Worm (Caenorhabditis elegans) whole organism, L4 larva: Measurements from ENCODE around the gene wrt-3.

ENCODE experiments used
- F10B5.3 ChIP-seq: sonication (generic microtip); optimal IDR thresholded peaks from 2 replicates; lab custom pipeline; 2016; ENCODE audit warnings: mild to moderate bottlenecking, missing genetic modification characterization, missing compliant biosample characterization
- F37D6.2 ChIP-seq: sonication (generic microtip); optimal IDR thresholded peaks from 2 replicates; lab custom pipeline; 2016; ENCODE audit warnings: mild to moderate bottlenecking, missing genetic modification characterization, missing compliant biosample characterization
- F44E2.7 ChIP-seq: fragments of 200-800 bp; sonication (Bioruptor generic); IDR thresholded peaks from 2 replicates; pipeline ENCODE4 v2.1.2; 2022; ENCODE audit warnings: missing genetic modification characterization, missing compliant biosample characterization
- T26A8.4 ChIP-seq: fragments of 200-800 bp; sonication (Bioruptor generic); IDR thresholded peaks from 2 replicates; pipeline ENCODE4 v1.3.6; 2022; ENCODE audit warnings: missing genetic modification characterization, missing compliant biosample characterization
- Y105C5A.15 ChIP-seq: fragments of 200-800 bp; sonication (Bioruptor generic); IDR thresholded peaks from 2 replicates; pipeline ENCODE4 v1.3.6; 2022; ENCODE audit warnings: missing genetic modification characterization, missing compliant biosample characterization
- Y5F2A.4 ChIP-seq: fragments of 200-800 bp; sonication (Bioruptor generic); optimal IDR thresholded peaks from 2 replicates; lab custom pipeline; 2018; ENCODE audit warnings: mild to moderate bottlenecking, missing genetic modification characterization, missing compliant biosample characterization
- ZK546.5 ChIP-seq, 2 experiments: sonication (generic microtip); optimal IDR thresholded peaks; 2 replicates each; lab custom pipeline; 2017; ENCODE audit warnings: missing biosample characterization in 2 of 2, missing genetic modification characterization in 2 of 2
- aha-1 ChIP-seq: fragments of 150-350 bp; peaks from one replicate; lab custom pipeline; 2014; ENCODE audit warnings: missing biosample characterization, missing genetic modification characterization
- attf-4 ChIP-seq: sonication (generic microtip); optimal IDR thresholded peaks from 3 replicates; lab custom pipeline; 2017; ENCODE audit warnings: missing biosample characterization, missing genetic modification characterization
- ceh-28 ChIP-seq: fragments of 150-350 bp; optimal IDR thresholded peaks from 2 replicates; lab custom pipeline; 2014; ENCODE audit warnings: missing biosample characterization, missing genetic modification reagents, missing genetic modification characterization
- ceh-32 ChIP-seq: sonication (generic microtip); optimal IDR thresholded peaks from 2 replicates; lab custom pipeline; 2016; ENCODE audit warnings: mild to moderate bottlenecking, missing genetic modification characterization, missing compliant biosample characterization; ENCODE audit not compliant: poor library complexity
- ceh-44 ChIP-seq: fragments of 200-800 bp; sonication (Bioruptor generic); IDR thresholded peaks from 2 replicates; pipeline ENCODE4 v1.3.6; 2022; ENCODE audit warnings: missing genetic modification reagents, missing genetic modification characterization, missing compliant biosample characterization
- ceh-82 ChIP-seq: sonication (generic microtip); optimal IDR thresholded peaks from 2 replicates; lab custom pipeline; 2017; ENCODE audit warnings: missing biosample characterization, missing genetic modification characterization
- ces-1 ChIP-seq: fragments of 150-350 bp; sonication (generic microtip); optimal IDR thresholded peaks from 4 replicates; lab custom pipeline; 2014; ENCODE audit warnings: missing biosample characterization, missing genetic modification reagents, missing genetic modification characterization
- cey-2 ChIP-seq: sonication (generic microtip); optimal IDR thresholded peaks from 3 replicates; lab custom pipeline; 2017; ENCODE audit warnings: missing genetic modification characterization, mild to moderate bottlenecking, missing compliant biosample characterization, antibody characterized with exemption, borderline replicate concordance; ENCODE audit not compliant: insufficient read depth
- ctbp-1 ChIP-seq: fragments of 200-800 bp; sonication (Bioruptor generic); IDR thresholded peaks from 2 replicates; pipeline ENCODE4 v1.3.6; 2022; ENCODE audit warnings: missing genetic modification reagents, missing genetic modification characterization, missing compliant biosample characterization
- daf-16 ChIP-seq, 3 experiments: sonication (generic microtip); optimal IDR thresholded peaks; 2 replicates each; lab custom pipeline; 2016 to 2017; ENCODE audit warnings: missing genetic modification characterization in 3 of 3, missing genetic modification reagents in 3 of 3, mild to moderate bottlenecking in 2 of 3, missing compliant biosample characterization in 2 of 3, missing biosample characterization in 1 of 3, moderate library complexity in 1 of 3
- daf-8 ChIP-seq: fragments of 200-800 bp; sonication (Bioruptor generic); IDR thresholded peaks from 2 replicates; pipeline ENCODE4 v1.3.6; 2022; ENCODE audit warnings: missing genetic modification characterization, missing compliant biosample characterization
- dmd-6 ChIP-seq: fragments of 200-800 bp; sonication (Bioruptor generic); IDR thresholded peaks from 2 replicates; pipeline ENCODE4 v1.3.6; 2022; ENCODE audit warnings: missing genetic modification reagents, missing genetic modification characterization, missing compliant biosample characterization
- dmd-8 ChIP-seq: fragments of 200-800 bp; sonication (Bioruptor generic); IDR thresholded peaks from 2 replicates; pipeline ENCODE4 v1.3.6; 2022; ENCODE audit warnings: missing genetic modification characterization, missing compliant biosample characterization
- dve-1 ChIP-seq: sonication (generic microtip); optimal IDR thresholded peaks from 2 replicates; lab custom pipeline; 2017; ENCODE audit warnings: antibody characterized with exemption, mild to moderate bottlenecking, missing genetic modification characterization, missing compliant biosample characterization; ENCODE audit not compliant: insufficient read depth
- egl-27 ChIP-seq: sonication (generic microtip); optimal IDR thresholded peaks from 3 replicates; lab custom pipeline; 2017; ENCODE audit warnings: missing biosample characterization, missing genetic modification reagents, missing genetic modification characterization
- hlh-11 ChIP-seq: fragments of 200-800 bp; sonication (Bioruptor generic); optimal IDR thresholded peaks from 2 replicates; lab custom pipeline; 2018; ENCODE audit warnings: mild to moderate bottlenecking, missing genetic modification characterization, missing compliant biosample characterization
- hlh-30 ChIP-seq: sonication (generic microtip); optimal IDR thresholded peaks from 2 replicates; lab custom pipeline; 2017; ENCODE audit warnings: antibody characterized with exemption, mild to moderate bottlenecking, missing genetic modification characterization, missing compliant biosample characterization; ENCODE audit not compliant: insufficient read depth
- jun-1 ChIP-seq: fragments of 150-350 bp; optimal IDR thresholded peaks from 2 replicates; lab custom pipeline; 2014; ENCODE audit warnings: missing biosample characterization, missing genetic modification reagents, missing genetic modification characterization
- lim-7 ChIP-seq: fragments of 200-800 bp; sonication (Bioruptor generic); IDR thresholded peaks from 2 replicates; pipeline ENCODE4 v1.3.6; 2022; ENCODE audit warnings: missing genetic modification characterization, missing compliant biosample characterization
- lin-1 ChIP-seq: fragments of 200-800 bp; sonication (Bioruptor generic); IDR thresholded peaks from 2 replicates; pipeline ENCODE4 v1.3.6; 2022; ENCODE audit warnings: missing genetic modification reagents, missing genetic modification characterization, missing compliant biosample characterization
- lin-29 ChIP-seq: fragments of 200-800 bp; sonication (Bioruptor generic); IDR thresholded peaks from 2 replicates; pipeline ENCODE4 v1.3.6; 2022; ENCODE audit warnings: missing genetic modification reagents, missing genetic modification characterization, missing compliant biosample characterization
- lin-38 ChIP-seq: fragments of 200-800 bp; sonication (Bioruptor generic); IDR thresholded peaks from 2 replicates; pipeline ENCODE4 v1.3.6; 2022; ENCODE audit warnings: missing genetic modification reagents, missing genetic modification characterization, missing compliant biosample characterization
- lsy-2 ChIP-seq, 2 experiments: fragments of 150-350 bp in 1 of 2; sonication (generic microtip) in 1 of 2; optimal IDR thresholded peaks; 2 replicates each; lab custom pipeline; 2014 to 2017; ENCODE audit warnings: missing biosample characterization in 2 of 2, missing genetic modification characterization in 2 of 2
- madf-9 ChIP-seq: fragments of 200-800 bp; sonication (Bioruptor generic); conservative IDR thresholded peaks from 2 replicates; pipeline ENCODE4 v1.3.6; 2022; ENCODE audit warnings: missing genetic modification reagents, missing genetic modification characterization, missing compliant biosample characterization
- mdl-1 ChIP-seq, 2 experiments: fragments of 150-350 bp in 1 of 2; sonication (generic microtip) in 1 of 2; optimal IDR thresholded peaks; 2 replicates each; lab custom pipeline; 2014 to 2017; ENCODE audit warnings: missing biosample characterization in 2 of 2, missing genetic modification characterization in 2 of 2
- mes-2 ChIP-seq: sonication (generic microtip); optimal IDR thresholded peaks from 2 replicates; lab custom pipeline; 2016; ENCODE audit warnings: missing genotype, mild to moderate bottlenecking, missing genetic modification characterization, missing compliant biosample characterization; ENCODE audit not compliant: poor library complexity, severe bottlenecking
- nhr-102 ChIP-seq: sonication (generic microtip); optimal IDR thresholded peaks from 2 replicates; lab custom pipeline; 2016; ENCODE audit warnings: mild to moderate bottlenecking, missing genetic modification characterization, moderate library complexity, missing compliant biosample characterization
- nhr-41 ChIP-seq: fragments of 200-800 bp; sonication (Bioruptor generic); IDR thresholded peaks from 2 replicates; pipeline ENCODE4 v1.3.6; 2022; ENCODE audit warnings: missing genetic modification reagents, missing genetic modification characterization, missing compliant biosample characterization
- nhr-48 ChIP-seq: sonication (generic microtip); optimal IDR thresholded peaks from 2 replicates; lab custom pipeline; 2016; ENCODE audit warnings: mild to moderate bottlenecking, missing genetic modification characterization, missing compliant biosample characterization
- nhr-76 ChIP-seq: fragments of 150-350 bp; optimal IDR thresholded peaks from 2 replicates; lab custom pipeline; 2014; ENCODE audit warnings: missing biosample characterization, missing genetic modification characterization
- php-3 ChIP-seq: fragments of 200-800 bp; sonication (Bioruptor generic); IDR thresholded peaks from 2 replicates; pipeline ENCODE4 v1.3.6; 2022; ENCODE audit warnings: missing genetic modification reagents, missing genetic modification characterization, missing compliant biosample characterization
- pqm-1 ChIP-seq: sonication (generic microtip); optimal IDR thresholded peaks from 2 replicates; lab custom pipeline; 2017; ENCODE audit warnings: missing biosample characterization, missing genetic modification characterization
- snpc-1.2 ChIP-seq: fragments of 200-800 bp; sonication (Bioruptor generic); IDR thresholded peaks from 2 replicates; pipeline ENCODE4 v1.3.6; 2022; ENCODE audit warnings: missing genetic modification reagents, missing genetic modification characterization, missing compliant biosample characterization
- snpc-4 ChIP-seq: fragments of 150-350 bp; optimal IDR thresholded peaks from 2 replicates; lab custom pipeline; 2014; ENCODE audit warnings: missing biosample characterization, missing genetic modification characterization
- zag-1 ChIP-seq: fragments of 150-350 bp; optimal IDR thresholded peaks from 2 replicates; lab custom pipeline; 2014; ENCODE audit warnings: missing biosample characterization, missing genetic modification characterization
- zip-11 ChIP-seq: fragments of 200-800 bp; sonication (Bioruptor generic); IDR thresholded peaks from 2 replicates; pipeline ENCODE4 v1.3.6; 2022; ENCODE audit warnings: missing genetic modification characterization, missing compliant biosample characterization
- ztf-11 ChIP-seq: fragments of 150-350 bp; optimal IDR thresholded peaks from 2 replicates; lab custom pipeline; 2014; ENCODE audit warnings: missing biosample characterization, missing genetic modification characterization

The wrt-3 gene

ce11 chrIV:9513360-9513777 is 36.1 kb upstream of the wrt-3 start (continued):
- TF ChIP-seq lin-1 (GFP tag; lab: Robert Waterston, UW) (no peak; the same call in 1 of the 2 replicates), attf-4 (tag; lab: Kevin White, UChicago) (no peak), T26A8.4 (GFP tag; lab: Robert Waterston, UW) (no peak), mdl-1 (tag; optimal IDR thresholded peaks at IDR 0.05; lab: Kevin White, UChicago) (peak in 1 of 2 experiments; percentile 72), lin-29 (no peak), lin-38 (peak; percentile 26; the same call in 1 of the 2 replicates), zip-11 (GFP tag; lab: Robert Waterston, UW) (no peak), zag-1 (tag; lab: Kevin White, UChicago) (no peak), ceh-82 (tag; lab: Kevin White, UChicago) (no peak), jun-1 (peak; percentile 9), cey-2 (tag; lab: Kevin White, UChicago) (no peak)

- TF ChIP-seq nhr-48 (tag; lab: Kevin White, UChicago) (no peak), hlh-30 (tag; lab: Kevin White, UChicago) (peak; percentile 58)
Observed at ce11 chrIV:9512836-9513235, 35.6 kb upstream of the wrt-3 start, which contains the start of gene C33A12.3. TSS of gene C33A12.3 (minus strand) at chrIV:9513002.

ce11 chrIV:9511640-9512039 is 34.4 kb upstream of the wrt-3 start:
- TF ChIP-seq hlh-11 (tag; lab: Kevin White, UChicago): peak; percentile 19
- no peak for TF ChIP-seq dmd-6 (GFP tag; lab: Robert Waterston, UW)
- TF ChIP-seq daf-8 (GFP tag; lab: Robert Waterston, UW): no peak
- peak; percentile 2; the same call in 1 of the 2 replicates for TF ChIP-seq lin-38
- no peak for TF ChIP-seq lsy-2 (tag; optimal IDR thresholded peaks at IDR 0.05; lab: Kevin White, UChicago)
- TF ChIP-seq ctbp-1: no peak
- no peak for TF ChIP-seq ceh-28 (tag; lab: Kevin White, UChicago)
- no peak for TF ChIP-seq F10B5.3 (tag; lab: Kevin White, UChicago)
- TF ChIP-seq aha-1 (tag; lab: Kevin White, UChicago): peak; percentile 99
- TF ChIP-seq mes-2 (tag; lab: Kevin White, UChicago): peak; percentile 54
- TF ChIP-seq F37D6.2 (tag; lab: Kevin White, UChicago): no peak
- no peak for TF ChIP-seq lim-7 (GFP tag; lab: Robert Waterston, UW)
- peak; percentile 36 for TF ChIP-seq nhr-102 (tag; lab: Kevin White, UChicago)
- no peak for TF ChIP-seq ztf-11 (tag; lab: Kevin White, UChicago)
- TF ChIP-seq ces-1 (GFP tag; lab: Kevin White, UChicago): no peak
- TF ChIP-seq pqm-1 (tag; lab: Kevin White, UChicago): peak; percentile 8
- no peak for TF ChIP-seq ceh-32 (tag; lab: Kevin White, UChicago)
- TF ChIP-seq php-3 (GFP tag; lab: Robert Waterston, UW): peak; percentile 43; the same call in 1 of the 2 replicates
- TF ChIP-seq Y105C5A.15 (GFP tag; lab: Robert Waterston, UW): no peak
- 0 out of 2 replicates have a peak, but pooled peaks have one; percentile 6 for TF ChIP-seq snpc-1.2 (GFP tag; lab: Robert Waterston, UW)
- TF ChIP-seq snpc-4: no peak
- no peak for TF ChIP-seq daf-16 (GFP tag; optimal IDR thresholded peaks at IDR 0.05; lab: Kevin White, UChicago)
- TF ChIP-seq daf-16 (tag; optimal IDR thresholded peaks at IDR 0.05; lab: Kevin White, UChicago): peak; percentile 85
- TF ChIP-seq F44E2.7 (GFP tag; lab: Robert Waterston, UW): no peak

- TF ChIP-seq ceh-32 (tag; lab: Kevin White, UChicago) (peak; percentile 46), lin-1 (GFP tag; lab: Robert Waterston, UW) (no peak), ZK546.5 (tag; optimal IDR thresholded peaks at IDR 0.05; lab: Kevin White, UChicago) (no peak), dmd-8 (no peak), F44E2.7 (GFP tag; lab: Robert Waterston, UW) (no peak), snpc-1.2 (GFP tag; lab: Robert Waterston, UW) (peak; percentile 50), dve-1 (tag; lab: Kevin White, UChicago) (peak; percentile 89), nhr-76 (no peak), nhr-41 (GFP tag; lab: Robert Waterston, UW) (no peak), ctbp-1 (no peak; the same call in none of the 2 replicates), madf-9 (GFP tag; lab: Robert Waterston, UW) (0 out of 2 replicates have a peak, but pooled peaks have one; percentile 40), hlh-11 (tag; lab: Kevin White, UChicago) (peak; percentile 65), ceh-44 (GFP tag; lab: Robert Waterston, UW) (no peak), cey-2 (tag; lab: Kevin White, UChicago) (no peak), Y5F2A.4 (GFP tag; lab: Kevin White, UChicago) (no peak), aha-1 (tag; lab: Kevin White, UChicago) (no peak), attf-4 (tag; lab: Kevin White, UChicago) (no peak), lsy-2 (tag; optimal IDR thresholded peaks at IDR 0.05; lab: Kevin White, UChicago) (peak; percentile 33 to 73), egl-27 (no peak)
Observed at ce11 chrIV:9511221-9511638, 34.0 kb upstream of the wrt-3 start.
